Worm (Caenorhabditis elegans): ENCODE data around the gene nlr-1.
A peak's percentile ranks its signal among the peaks of the same experiment; 100 is the strongest.
"Not testable (repeated sequence)": the region's sequence is repeated elsewhere in the genome, so short reads cannot be mapped to it uniquely, and the experiment has no call there.

Gene nlr-1

ce11 chrIV:12178235-12178634, at the start of gene nlr-1:
Gene nlr-1, minus strand, starts transcription at chrIV:12178335.
- not testable (repeated sequence) for TF ChIP-seq mml-1, unc-39, eor-1 (tag; optimal IDR thresholded peaks at IDR 0.05)

ce11 chrIV:12227012-12227411, 48.9 kb upstream of the nlr-1 start, which contains the start of gene mlt-3:
Gene mlt-3, minus strand, starts transcription at chrIV:12227112.
- TF ChIP-seq nhr-67 (tag; optimal IDR thresholded peaks at IDR 0.05) (no peak), ama-1 (optimal IDR thresholded peaks at IDR 0.05) (no peak), nfya-1 (tag; optimal IDR thresholded peaks at IDR 0.05; ENCODE audit: insufficient read depth) (no peak), nhr-76 (tag; optimal IDR thresholded peaks at IDR 0.05) (no peak), nhr-77 (tag; optimal IDR thresholded peaks at IDR 0.05) (no peak), ceh-9 (tag; optimal IDR thresholded peaks at IDR 0.05) (no peak), zag-1 (tag; optimal IDR thresholded peaks at IDR 0.05) (no peak), daf-12 (tag; optimal IDR thresholded peaks at IDR 0.05) (no peak), unc-39 (tag; optimal IDR thresholded peaks at IDR 0.05) (no peak)

ce11 chrIV:12219309-12219708, 41.2 kb upstream of the nlr-1 start, which contains the start of gene F35G2.5:
Gene F35G2.5, plus strand, starts transcription at chrIV:12219609.
- TF ChIP-seq nhr-28 (tag; optimal IDR thresholded peaks at IDR 0.05) (no peak), mml-1 (tag; optimal IDR thresholded peaks at IDR 0.05) (no peak), ama-1 (optimal IDR thresholded peaks at IDR 0.05) (no peak), ZK546.5 (tag; optimal IDR thresholded peaks at IDR 0.05) (no peak)

- no peak for TF ChIP-seq sea-2 (GFP tag; optimal IDR thresholded peaks at IDR 0.05)
- no peak for TF ChIP-seq eor-1 (tag; optimal IDR thresholded peaks at IDR 0.05)
- no peak for TF ChIP-seq fkh-2 (tag; optimal IDR thresholded peaks at IDR 0.05)
- no peak for TF ChIP-seq pqm-1 (tag; optimal IDR thresholded peaks at IDR 0.05)
- no peak for TF ChIP-seq nhr-77 (tag; optimal IDR thresholded peaks at IDR 0.05)
- no peak for TF ChIP-seq fkh-10 (GFP tag; optimal IDR thresholded peaks at IDR 0.05)
- no peak for TF ChIP-seq nhr-23 (tag; optimal IDR thresholded peaks at IDR 0.05)
- no peak for TF ChIP-seq zag-1 (tag; optimal IDR thresholded peaks at IDR 0.05)
- TF ChIP-seq ceh-16 (tag; optimal IDR thresholded peaks at IDR 0.05): no peak
- TF ChIP-seq ztf-4 (tag; optimal IDR thresholded peaks at IDR 0.05): no peak
These were observed 40.1 kb upstream of the nlr-1 start for ce11 chrIV:12218253-12218652.

ce11 chrIV:12217142-12217541, 39.0 kb upstream of the nlr-1 start:
- TF ChIP-seq ama-1 (optimal IDR thresholded peaks at IDR 0.05) (peak; percentile 75), nhr-25 (tag; optimal IDR thresholded peaks at IDR 0.05) (peak; percentile 38), egl-5 (tag; optimal IDR thresholded peaks at IDR 0.05) (no peak), nhr-23 (tag; optimal IDR thresholded peaks at IDR 0.05) (peak; percentile 78), hmg-11 (tag; optimal IDR thresholded peaks at IDR 0.05) (no peak), mml-1 (tag; optimal IDR thresholded peaks at IDR 0.05) (no peak), nhr-77 (tag; optimal IDR thresholded peaks at IDR 0.05) (no peak)

ce11 chrIV:12215762-12216295, 37.7 kb upstream of the nlr-1 start, which contains the start of gene phy-2:
Gene phy-2, minus strand, starts transcription at chrIV:12215987.
- TF ChIP-seq lin-39 (tag; optimal IDR thresholded peaks at IDR 0.05) (peak; percentile 15), daf-12 (tag; optimal IDR thresholded peaks at IDR 0.05) (no peak), ama-1 (optimal IDR thresholded peaks at IDR 0.05) (peak; percentile 88)

- TF ChIP-seq ceh-28 (tag; optimal IDR thresholded peaks at IDR 0.05) (no peak), eor-1 (tag; optimal IDR thresholded peaks at IDR 0.05) (no peak), ama-1 (optimal IDR thresholded peaks at IDR 0.05) (peak; percentile 63), nhr-43 (tag; optimal IDR thresholded peaks at IDR 0.05; ENCODE audit: poor library complexity, severe bottlenecking) (peak; percentile 14)
These were observed 34.7 kb upstream of the nlr-1 start for ce11 chrIV:12212814-12213213.

- TF ChIP-seq nhr-77 (tag; optimal IDR thresholded peaks at IDR 0.05): no peak
- peak; percentile 88 for TF ChIP-seq ama-1 (optimal IDR thresholded peaks at IDR 0.05)
These were observed 33.2 kb upstream of the nlr-1 start for ce11 chrIV:12211292-12211691.

All from whole organism, L3 larva.